Fruit fly (Drosophila melanogaster) whole organism, adult: Measurements from ENCODE around the gene Bmcp.

Experiments
- CG11617 ChIP-seq: fragments of 200-800 bp; sonication (Bioruptor generic); optimal IDR thresholded peaks from 2 replicates; lab custom pipeline; 2017; ENCODE audit warnings: mild to moderate bottlenecking, missing biosample characterization, missing genetic modification reagents, missing genetic modification characterization
- CG12768 ChIP-seq: fragments of 200-800 bp; sonication (Bioruptor generic); optimal IDR thresholded peaks from 2 replicates; lab custom pipeline; 2017; ENCODE audit warnings: missing biosample characterization, missing genetic modification characterization, mild to moderate bottlenecking, moderate library complexity, missing genetic modification reagents
- ovo ChIP-seq: fragments of 200-800 bp; sonication (Bioruptor generic); optimal IDR thresholded peaks from 2 replicates; lab custom pipeline; 2016; ENCODE audit warnings: missing biosample characterization, missing genetic modification characterization

DNA sequence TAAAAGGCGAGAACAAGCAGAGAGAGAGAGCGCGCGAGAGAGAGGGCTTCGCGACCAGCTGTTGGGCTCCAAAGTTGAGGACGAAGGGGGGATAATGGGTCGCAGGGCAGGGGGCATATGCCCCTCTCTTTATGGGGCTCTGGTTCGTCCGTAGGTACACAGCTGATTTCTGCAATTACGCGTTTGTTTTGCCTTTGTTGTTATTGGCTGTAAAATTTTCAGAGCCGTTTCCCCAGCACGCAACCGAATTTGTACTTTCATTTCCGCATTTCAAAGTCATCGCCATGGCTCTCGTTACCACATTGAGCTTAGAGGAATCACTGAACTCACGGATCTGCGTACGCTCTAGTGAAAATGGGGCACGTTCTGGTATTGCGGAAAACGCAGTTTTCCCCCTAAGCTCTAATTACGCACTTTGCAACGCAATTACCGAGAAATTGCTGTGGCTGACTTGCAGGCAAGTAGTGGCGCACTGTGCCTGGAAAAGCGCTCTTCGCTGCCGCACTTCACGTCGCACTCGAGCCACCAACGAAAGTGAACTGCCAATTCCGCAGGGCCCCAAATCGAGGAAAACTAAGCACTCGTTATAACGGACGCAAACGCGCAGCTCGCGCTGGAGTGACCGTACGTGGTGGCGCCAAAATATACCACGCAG is 12.6 kb upstream of the Bmcp start, which contains the start of gene CG11658:
- no peak for TF ChIP-seq ovo (GFP tag; lab: Kevin White, UChicago)
- TF ChIP-seq CG11617 = peak; percentile 35
- peak; percentile 54 for TF ChIP-seq CG12768 (GFP tag; lab: Kevin White, UChicago)
